Fruit fly (Drosophila melanogaster): ENCODE measurements around the gene mRpL22.

Gene mRpL22

DNA sequence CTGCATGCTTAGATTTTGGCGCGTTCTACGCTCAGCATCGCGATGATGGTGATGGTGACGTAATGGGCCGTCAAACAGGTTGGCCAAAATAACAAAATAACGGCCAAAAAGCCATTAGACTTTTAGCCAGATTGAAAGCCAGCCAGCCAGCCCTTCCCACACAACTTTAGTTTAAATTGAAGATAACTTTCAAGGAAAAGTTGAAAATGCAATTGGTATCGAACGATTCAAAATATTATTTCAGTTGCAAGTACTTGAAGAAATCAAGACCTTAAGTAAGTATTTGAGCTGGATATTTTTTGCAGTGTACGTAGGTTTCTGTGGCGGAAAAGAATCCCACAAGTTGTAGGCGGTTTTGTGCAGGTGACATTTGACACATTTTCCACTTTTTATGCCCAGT is 2.7 kb upstream of the mRpL22 start (continued):
- no peak for TF ChIP-seq esg (GFP tag; conservative IDR thresholded peaks at IDR 0.05)
- peak; percentile 69 for TF ChIP-seq CG2120 (GFP tag; optimal IDR thresholded peaks at IDR 0.05)
- peak; percentile 27 for TF ChIP-seq pnt (GFP tag; optimal IDR thresholded peaks at IDR 0.05)
- no peak for TF ChIP-seq tup (GFP tag; optimal IDR thresholded peaks at IDR 0.05)
- TF ChIP-seq vnd (GFP tag; IDR thresholded peaks at IDR 0.05; ENCODE audit: partially characterized antibody), result no peak
- no peak for TF ChIP-seq crol (GFP tag; IDR thresholded peaks at IDR 0.05)
- TF ChIP-seq CoRest (tag; optimal IDR thresholded peaks at IDR 0.05), result peak; percentile 46
- peak; percentile 46 for TF ChIP-seq CG13624 (GFP tag; optimal IDR thresholded peaks at IDR 0.05)
- peak; percentile 6 for TF ChIP-seq CG17385 (GFP tag; optimal IDR thresholded peaks at IDR 0.05)
- TF ChIP-seq chinmo (GFP tag; IDR thresholded peaks at IDR 0.05; ENCODE audit: partially characterized antibody), result no peak
- TF ChIP-seq CG32532 (GFP tag; IDR thresholded peaks at IDR 0.05), result peak; percentile 44; the same call in 1 of the 2 replicates
- peak; percentile 42 for TF ChIP-seq eyg (GFP tag; optimal IDR thresholded peaks at IDR 0.05)
- TF ChIP-seq CG7372 (GFP tag; IDR thresholded peaks at IDR 0.05), result 0 out of 2 replicates have a peak, but pooled peaks have one; percentile 8
- TF ChIP-seq fu2 (GFP tag; optimal IDR thresholded peaks at IDR 0.05), result peak; percentile 17
- no peak for TF ChIP-seq CG18262 (tag; optimal IDR thresholded peaks at IDR 0.05)
- TF ChIP-seq ci (GFP tag; IDR thresholded peaks at IDR 0.05), result 0 out of 3 replicates have a peak, but pooled peaks have one; percentile 21
- peak; percentile 22 for TF ChIP-seq Myb (GFP tag; optimal IDR thresholded peaks at IDR 0.05)
- peak; percentile 11 for TF ChIP-seq CG2712 (tag; optimal IDR thresholded peaks at IDR 0.05)
- peak; percentile 13 for TF ChIP-seq CG12071 (GFP tag; optimal IDR thresholded peaks at IDR 0.05)
- TF ChIP-seq CG14441 (GFP tag; IDR thresholded peaks at IDR 0.05), result 0 out of 2 replicates have a peak, but pooled peaks have one; percentile 8
- TF ChIP-seq bbx (GFP tag; IDR thresholded peaks at IDR 0.05; ENCODE audit: partially characterized antibody), result no peak
- no peak for TF ChIP-seq bigmax (GFP tag; optimal IDR thresholded peaks at IDR 0.05)
- peak; percentile 51 for TF ChIP-seq CG15269 (tag; optimal IDR thresholded peaks at IDR 0.05)
- TF ChIP-seq Fer3 (tag; optimal IDR thresholded peaks at IDR 0.05), result peak; percentile 19
- TF ChIP-seq mam (GFP tag; optimal IDR thresholded peaks at IDR 0.05), result peak; percentile 34
- TF ChIP-seq caup (GFP tag; optimal IDR thresholded peaks at IDR 0.05; ENCODE audit: severe bottlenecking), result peak; percentile 34
- TF ChIP-seq Hey (tag; optimal IDR thresholded peaks at IDR 0.05), result no peak
- no peak for TF ChIP-seq hbn (GFP tag; IDR thresholded peaks at IDR 0.05; ENCODE audit: partially characterized antibody)
- TF ChIP-seq CG17328 (GFP tag; IDR thresholded peaks at IDR 0.05), result 0 out of 2 replicates have a peak, but pooled peaks have one; percentile 23
- peak; percentile 42 for TF ChIP-seq CG18599 (GFP tag; optimal IDR thresholded peaks at IDR 0.05)
- TF ChIP-seq chn (GFP tag; optimal IDR thresholded peaks at IDR 0.05), result peak; percentile 35
- no peak for TF ChIP-seq prd (optimal IDR thresholded peaks at IDR 0.05)
- 0 out of 3 replicates have a peak, but pooled peaks have one; percentile 16 for TF ChIP-seq prd (GFP tag; IDR thresholded peaks at IDR 0.05)
- no peak for TF ChIP-seq sima (GFP tag; optimal IDR thresholded peaks at IDR 0.05)
- no peak for TF ChIP-seq CG18476 (GFP tag; optimal IDR thresholded peaks at IDR 0.05)
- TF ChIP-seq CG12155 (GFP tag; optimal IDR thresholded peaks at IDR 0.05), result no peak
- TF ChIP-seq CG16815 (GFP tag; optimal IDR thresholded peaks at IDR 0.05), result no peak
- TF ChIP-seq hkb (optimal IDR thresholded peaks at IDR 0.05), result no peak
- TF ChIP-seq hkb (GFP tag; IDR thresholded peaks at IDR 0.05), result peak; percentile 27; the same call in 1 of the 2 replicates
- peak; percentile 48 for TF ChIP-seq CG14014 (GFP tag; IDR thresholded peaks at IDR 0.05)
- TF ChIP-seq Doc3 (GFP tag; IDR thresholded peaks at IDR 0.05; ENCODE audit: partially characterized antibody), result no peak
- peak; percentile 25 for TF ChIP-seq dmrt99B (tag; optimal IDR thresholded peaks at IDR 0.05)
- TF ChIP-seq nmo (GFP tag; optimal IDR thresholded peaks at IDR 0.05), result no peak
- TF ChIP-seq CG14667 (GFP tag; IDR thresholded peaks at IDR 0.05), result no peak
- TF ChIP-seq CG34422 (GFP tag; IDR thresholded peaks at IDR 0.05), result peak; percentile 40; the same call in 1 of the 3 replicates
- peak; percentile 4 for TF ChIP-seq shn (GFP tag; optimal IDR thresholded peaks at IDR 0.05)
- peak; percentile 27; the same call in 1 of the 2 replicates for TF ChIP-seq seq (GFP tag; IDR thresholded peaks at IDR 0.05)
- TF ChIP-seq sisA (GFP tag; IDR thresholded peaks at IDR 0.05), result peak; percentile 21; the same call in 1 of the 2 replicates
- no peak for TF ChIP-seq tna (GFP tag; IDR thresholded peaks at IDR 0.05; ENCODE audit: partially characterized antibody)
- no peak for TF ChIP-seq CG8388 (GFP tag; optimal IDR thresholded peaks at IDR 0.05)

Measured in whole organism, embryonic.